Worm (Caenorhabditis elegans) whole organism, L4/young adult: ENCODE results near the gene C05C10.8.

ENCODE experiments used
- W03F9.2 ChIP-seq: fragments of 150-350 bp; optimal IDR thresholded peaks from 2 replicates; lab custom pipeline; 2014; ENCODE audit warnings: missing biosample characterization, missing genetic modification characterization
- dao-5 ChIP-seq: sonication (generic microtip); optimal IDR thresholded peaks from 2 replicates; lab custom pipeline; 2016; ENCODE audit warnings: missing genotype, missing genetic modification characterization, moderate library complexity, missing compliant biosample characterization
- him-1 ChIP-seq: sonication (generic microtip); optimal IDR thresholded peaks from 2 replicates; lab custom pipeline; 2016; ENCODE audit warnings: missing genotype, missing genetic modification reagents, missing genetic modification characterization, missing compliant biosample characterization

The C05C10.8 gene

DNA sequence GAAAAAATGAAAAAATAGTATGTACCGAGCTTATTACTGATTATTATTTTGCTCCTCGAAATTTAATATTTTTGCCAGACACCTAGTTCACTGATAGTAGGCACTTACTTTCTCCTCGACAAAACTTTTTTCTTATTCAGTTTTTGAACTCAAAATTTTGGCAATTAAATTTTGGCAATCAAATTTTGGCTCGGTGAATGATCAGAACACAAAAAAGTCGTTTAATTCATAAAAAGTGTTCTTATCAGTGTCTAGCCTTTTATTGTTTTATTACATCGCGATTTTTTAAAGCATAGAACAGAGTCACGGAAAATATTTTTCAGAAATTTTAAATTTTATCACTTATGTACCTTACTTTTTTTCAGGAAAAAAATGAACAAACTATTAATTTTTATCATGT lies 22.6 kb downstream of the C05C10.8 start:
- no peak for TF ChIP-seq dao-5 (tag; lab: Kevin White, UChicago)
- no peak for TF ChIP-seq W03F9.2 (tag; lab: Kevin White, UChicago)
- TF ChIP-seq him-1 (tag; lab: Kevin White, UChicago): no peak

ce11 chrII:9894435-9894834 lies 23.4 kb downstream of the C05C10.8 start, which contains the start of gene F26C11.1:
Gene F26C11.1 (plus strand): TSS chrII:9894735.
- no peak for TF ChIP-seq him-1 (tag; lab: Kevin White, UChicago)
- TF ChIP-seq dao-5 (tag; lab: Kevin White, UChicago): no peak
- TF ChIP-seq W03F9.2 (tag; lab: Kevin White, UChicago): no peak

DNA sequence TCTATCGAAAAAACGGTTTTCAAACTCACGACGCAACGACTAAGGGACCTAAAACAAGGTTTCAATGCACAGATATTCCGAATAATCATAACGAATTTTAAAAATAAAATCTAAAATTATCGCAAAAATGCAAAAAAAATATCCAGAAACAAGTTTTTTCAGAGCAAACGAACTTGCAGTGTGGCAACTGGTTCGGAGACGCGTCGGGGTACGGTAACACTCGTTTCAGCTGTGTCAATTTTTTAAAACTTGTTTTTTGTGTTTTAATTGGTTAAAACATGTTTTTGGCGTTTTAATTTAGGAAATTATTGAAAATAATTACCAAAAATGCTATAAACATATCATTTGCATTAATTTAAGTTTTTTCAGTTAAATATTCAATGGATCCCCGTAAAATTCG lies 25.4 kb downstream of the C05C10.8 start, which contains the start of gene C08H9.16:
Gene C08H9.16, plus strand, starts transcription at position 370 of the 400 bp plus-strand sequence.
- TF ChIP-seq him-1 (tag; lab: Kevin White, UChicago) (no peak), W03F9.2 (tag; lab: Kevin White, UChicago) (peak; percentile 74)

DNA sequence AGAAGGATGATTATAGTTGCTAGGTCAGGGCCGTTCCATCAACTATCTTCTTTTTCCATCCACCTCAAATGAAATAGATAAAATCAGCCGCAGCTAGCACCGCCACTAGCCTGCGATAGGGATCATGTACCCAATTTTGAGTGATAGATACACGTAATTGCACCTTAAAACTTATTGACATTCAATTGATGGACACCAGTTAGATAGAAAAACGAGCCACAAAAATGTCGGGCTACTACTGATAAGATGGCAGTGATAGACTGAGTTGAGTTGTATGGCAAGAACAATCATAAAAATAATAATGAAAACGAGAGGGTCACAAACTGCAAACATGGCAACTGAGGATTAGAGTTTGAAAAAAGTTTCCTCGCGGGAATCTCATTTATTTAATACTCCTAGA lies 26.0 kb downstream of the C05C10.8 start:
- TF ChIP-seq him-1 (tag; lab: Kevin White, UChicago) (no peak), W03F9.2 (tag; lab: Kevin White, UChicago) (no peak), dao-5 (tag; lab: Kevin White, UChicago) (no peak)

DNA sequence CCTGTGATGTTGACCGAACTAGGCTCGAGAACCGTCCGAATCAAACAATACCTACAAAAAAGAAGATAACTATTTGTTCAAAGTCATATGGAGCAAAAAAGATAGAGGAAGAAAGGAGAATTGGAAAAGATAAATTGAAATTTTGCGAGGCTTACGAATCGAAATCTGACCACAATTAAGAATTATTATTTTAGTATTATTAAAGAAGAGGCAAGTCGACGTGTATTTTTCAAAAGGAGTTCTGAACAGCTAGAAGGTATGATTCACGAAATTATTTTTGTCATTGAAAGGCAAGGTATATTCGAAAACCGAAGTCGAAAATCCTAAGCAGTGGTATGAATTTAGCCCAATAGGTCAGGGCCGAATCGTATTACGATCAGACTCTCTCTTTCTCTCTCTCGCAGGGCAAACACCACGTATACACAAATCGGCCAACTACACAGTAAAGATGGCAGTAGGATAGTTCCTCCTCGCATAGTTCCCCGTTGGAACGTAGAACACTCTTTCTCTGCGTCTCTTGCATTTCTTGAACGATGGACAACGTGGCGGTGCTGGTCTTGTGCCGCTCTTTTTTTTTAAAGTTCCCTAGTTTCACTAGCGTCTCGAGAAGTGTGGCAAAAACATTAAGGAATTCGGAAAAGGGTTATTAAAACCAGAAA lies 26.6 kb downstream of the C05C10.8 start, which contains the start of gene vgln-1:
Gene vgln-1, minus strand, starts transcription at position 51 of the 659 bp plus-strand sequence.
- no peak for TF ChIP-seq him-1 (tag; lab: Kevin White, UChicago)
- TF ChIP-seq dao-5 (tag; lab: Kevin White, UChicago): no peak
- no peak for TF ChIP-seq W03F9.2 (tag; lab: Kevin White, UChicago)

DNA sequence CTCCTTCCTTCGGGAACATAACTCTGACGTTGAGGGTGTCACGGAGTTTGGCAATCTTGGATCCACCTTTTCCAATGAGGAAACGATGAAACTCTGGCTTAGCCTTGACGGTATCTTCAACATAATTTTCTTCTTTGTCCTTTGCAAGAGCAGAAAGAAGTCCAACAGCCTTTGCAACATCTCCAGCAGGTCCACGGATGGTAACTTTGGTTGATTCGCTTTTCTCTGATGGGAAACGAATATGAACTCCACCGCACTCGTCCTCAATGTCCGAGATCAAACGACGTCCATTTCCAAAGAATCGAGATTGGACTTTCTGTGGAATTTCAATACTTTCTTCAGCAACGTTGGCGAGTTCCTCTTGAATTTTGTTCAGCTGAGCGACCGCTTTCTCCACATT lies 29.3 kb downstream of the C05C10.8 start:
- no peak for TF ChIP-seq dao-5 (tag; lab: Kevin White, UChicago)
- no peak for TF ChIP-seq W03F9.2 (tag; lab: Kevin White, UChicago)
- TF ChIP-seq him-1 (tag; lab: Kevin White, UChicago): no peak

ce11 chrII:9886216-9886615 lies 31.6 kb downstream of the C05C10.8 start, which contains the start of gene algn-8:
Gene algn-8 (minus strand): TSS chrII:9886442.
- no peak for TF ChIP-seq dao-5 (tag; lab: Kevin White, UChicago)
- TF ChIP-seq him-1 (tag; lab: Kevin White, UChicago): no peak
- TF ChIP-seq W03F9.2 (tag; lab: Kevin White, UChicago): no peak

ce11 chrII:9880826-9881225 lies 37.0 kb downstream of the C05C10.8 start, which contains the start of gene C08H9.15:
Gene C08H9.15 (plus strand): TSS chrII:9881193.
- no peak for TF ChIP-seq W03F9.2 (tag; lab: Kevin White, UChicago)
- no peak for TF ChIP-seq him-1 (tag; lab: Kevin White, UChicago)
- TF ChIP-seq dao-5 (tag; lab: Kevin White, UChicago): no peak

DNA sequence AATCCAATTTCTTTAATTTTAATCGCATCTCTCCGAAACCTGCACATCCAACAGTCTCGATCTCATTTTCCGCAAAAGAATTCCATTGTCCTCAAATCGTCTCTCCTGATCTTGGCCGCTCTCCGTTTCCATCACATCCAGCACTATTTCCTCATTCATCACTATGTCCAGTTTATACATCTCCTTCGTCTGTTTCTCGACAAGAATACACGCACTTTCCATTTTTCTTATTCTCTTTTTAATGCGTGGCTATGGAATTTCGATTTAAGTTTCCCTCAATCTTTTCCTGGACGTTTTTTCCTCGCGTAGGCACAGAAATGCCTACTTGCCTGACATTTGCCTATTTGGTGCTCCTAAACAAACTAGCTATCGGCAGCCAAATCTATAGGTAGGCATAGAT lies 38.0 kb downstream of the C05C10.8 start:
- TF ChIP-seq dao-5 (tag; lab: Kevin White, UChicago) (no peak), him-1 (tag; lab: Kevin White, UChicago) (no peak), W03F9.2 (tag; lab: Kevin White, UChicago) (no peak)

ce11 chrII:9874508-9875229 lies 43.1 kb downstream of the C05C10.8 start, which contains the start of the genes chil-2 and ctsa-3.2:
Gene chil-2 (minus strand): TSS chrII:9874608.
Gene ctsa-3.2 (plus strand): TSS chrII:9875179.
- no peak for TF ChIP-seq him-1 (tag; lab: Kevin White, UChicago)
- TF ChIP-seq W03F9.2 (tag; lab: Kevin White, UChicago): no peak
- TF ChIP-seq dao-5 (tag; lab: Kevin White, UChicago): no peak

ce11 chrII:9872961-9873360 lies 44.8 kb downstream of the C05C10.8 start, which contains the start of gene chil-8:
Gene chil-8 (minus strand): TSS chrII:9873061.
- TF ChIP-seq W03F9.2 (tag; lab: Kevin White, UChicago): no peak
- no peak for TF ChIP-seq dao-5 (tag; lab: Kevin White, UChicago)
- no peak for TF ChIP-seq him-1 (tag; lab: Kevin White, UChicago)

ce11 chrII:9871061-9871460 lies 46.7 kb downstream of the C05C10.8 start, which contains the start of gene chil-7:
Gene chil-7 (minus strand): TSS chrII:9871172.
- no peak for TF ChIP-seq dao-5 (tag; lab: Kevin White, UChicago)
- TF ChIP-seq him-1 (tag; lab: Kevin White, UChicago): no peak
- no peak for TF ChIP-seq W03F9.2 (tag; lab: Kevin White, UChicago)

ce11 chrII:9868698-9869097 lies 49.1 kb downstream of the C05C10.8 start, which contains the start of gene old-1:
Gene old-1 (minus strand): TSS chrII:9868747.
- TF ChIP-seq W03F9.2 (tag; lab: Kevin White, UChicago) (no peak), him-1 (tag; lab: Kevin White, UChicago) (no peak), dao-5 (tag; lab: Kevin White, UChicago) (no peak)
